Fruit fly (Drosophila melanogaster) whole organism, embryonic: ENCODE data around the gene amn.

Source experiments
- ATbp ChIP-seq: fragments of 200-800 bp; sonication (Bioruptor generic); optimal IDR thresholded peaks from 2 replicates; lab custom pipeline; 2017; ENCODE audit warnings: missing biosample characterization, mild to moderate bottlenecking, missing genetic modification characterization, missing genetic modification reagents
- Asciz ChIP-seq: fragments of 200-800 bp; sonication (Bioruptor generic); optimal IDR thresholded peaks from 2 replicates; lab custom pipeline; 2017; ENCODE audit warnings: missing biosample characterization, mild to moderate bottlenecking, missing genetic modification characterization, missing genetic modification reagents
- Bgb ChIP-seq: fragments of 200-800 bp; sonication (Bioruptor generic); IDR thresholded peaks from 2 replicates; pipeline ENCODE4 v1.3.6; 2022; ENCODE audit warnings: missing biosample characterization, missing genetic modification characterization; ENCODE audit not compliant: partially characterized antibody
- CG10147 ChIP-seq: fragments of 200-800 bp; sonication (Bioruptor generic); optimal IDR thresholded peaks from 2 replicates; lab custom pipeline; 2019; ENCODE audit warnings: missing biosample characterization, mild to moderate bottlenecking, missing genetic modification characterization, moderate library complexity
- CG12236 ChIP-seq: fragments of 200-800 bp; sonication (Bioruptor generic); optimal IDR thresholded peaks from 2 replicates; lab custom pipeline; 2016; ENCODE audit warnings: missing biosample characterization, missing genetic modification characterization
- CG13624 ChIP-seq: fragments of 200-800 bp; sonication (Bioruptor generic); optimal IDR thresholded peaks from 2 replicates; lab custom pipeline; 2016; ENCODE audit warnings: missing biosample characterization, missing genetic modification characterization
- CG17359 ChIP-seq: fragments of 200-800 bp; sonication (Bioruptor generic); optimal IDR thresholded peaks from 3 replicates; lab custom pipeline; 2018; ENCODE audit warnings: missing biosample characterization, mild to moderate bottlenecking, missing genetic modification characterization, moderate library complexity
- CG18011 ChIP-seq: fragments of 200-800 bp; sonication (Bioruptor generic); optimal IDR thresholded peaks from 2 replicates; lab custom pipeline; 2017; ENCODE audit warnings: missing biosample characterization, missing genetic modification characterization, mild to moderate bottlenecking, moderate library complexity, missing genotype
- CG2889 ChIP-seq: fragments of 200-800 bp; sonication (Bioruptor generic); IDR thresholded peaks from 3 replicates; pipeline ENCODE4 v1.3.6; 2022; ENCODE audit warnings: missing biosample characterization, missing genetic modification characterization
- CG3163 ChIP-seq: fragments of 200-800 bp; sonication (Bioruptor generic); optimal IDR thresholded peaks from 3 replicates; lab custom pipeline; 2016; ENCODE audit warnings: missing biosample characterization, missing genetic modification characterization
- CG3281 ChIP-seq: fragments of 200-800 bp; sonication (Bioruptor generic); optimal IDR thresholded peaks from 3 replicates; lab custom pipeline; 2017; ENCODE audit warnings: missing biosample characterization, mild to moderate bottlenecking, missing genetic modification characterization
- CG6654 ChIP-seq: fragments of 200-800 bp; sonication (Bioruptor generic); optimal IDR thresholded peaks from 2 replicates; lab custom pipeline; 2017; ENCODE audit warnings: missing biosample characterization, mild to moderate bottlenecking, missing genetic modification characterization
- CG7839 ChIP-seq: fragments of 200-800 bp; sonication (Bioruptor generic); optimal IDR thresholded peaks from 3 replicates; lab custom pipeline; 2018; ENCODE audit warnings: missing biosample characterization, mild to moderate bottlenecking, missing genetic modification characterization, moderate library complexity
- CG7928 ChIP-seq: fragments of 200-800 bp; sonication (Bioruptor generic); optimal IDR thresholded peaks from 2 replicates; lab custom pipeline; 2017; ENCODE audit warnings: missing biosample characterization, mild to moderate bottlenecking, missing genetic modification characterization
- CG9727 ChIP-seq: fragments of 200-800 bp; sonication (Bioruptor generic); optimal IDR thresholded peaks from 3 replicates; lab custom pipeline; 2017; ENCODE audit warnings: missing biosample characterization, mild to moderate bottlenecking, missing genetic modification characterization
- Chrac-16 ChIP-seq: fragments of 200-800 bp; sonication (Bioruptor generic); optimal IDR thresholded peaks from 3 replicates; lab custom pipeline; 2016; ENCODE audit warnings: missing biosample characterization, missing genetic modification characterization
- Deaf1 ChIP-seq: fragments of 200-800 bp; optimal IDR thresholded peaks from 3 replicates; lab custom pipeline; 2019; ENCODE audit warnings: missing biosample characterization, mild to moderate bottlenecking, missing genetic modification characterization, moderate library complexity
- Dfd ChIP-seq, 2 experiments: fragments of >200 bp; optimal IDR thresholded peaks; 2 replicates each; lab custom pipeline; 2017; ENCODE audit warnings: missing biosample characterization in 2 of 2, missing genetic modification characterization in 2 of 2
- Dp ChIP-seq: fragments of 200-800 bp; sonication (Bioruptor generic); optimal IDR thresholded peaks from 2 replicates; lab custom pipeline; 2018; ENCODE audit warnings: missing biosample characterization, mild to moderate bottlenecking, missing genetic modification characterization, moderate library complexity
- Eip74EF ChIP-seq, 2 experiments: fragments of 200-800 bp in 1 of 2; fragments of >200 bp in 1 of 2; sonication (Bioruptor generic) in 1 of 2; optimal IDR thresholded peaks; 2 replicates each; lab custom pipeline; 2017 to 2019; ENCODE audit warnings: missing biosample characterization in 2 of 2, missing genetic modification characterization in 2 of 2, mild to moderate bottlenecking in 1 of 2, moderate library complexity in 1 of 2
- Elba2 ChIP-seq: fragments of 200-800 bp; sonication (Bioruptor generic); optimal IDR thresholded peaks from 3 replicates; lab custom pipeline; 2016; ENCODE audit warnings: missing biosample characterization, missing genetic modification characterization
- GATAe ChIP-seq: fragments of 200-800 bp; sonication (Bioruptor generic); conservative IDR thresholded peaks from 2 replicates; pipeline ENCODE4 v1.3.6; 2022; ENCODE audit warnings: missing biosample characterization, missing genetic modification characterization
- MESR4 ChIP-seq: fragments of 200-800 bp; sonication (Bioruptor generic); optimal IDR thresholded peaks from 2 replicates; lab custom pipeline; 2018; ENCODE audit warnings: missing biosample characterization, mild to moderate bottlenecking, missing genetic modification characterization, moderate library complexity
- Nf-YB ChIP-seq: fragments of 200-800 bp; sonication (Bioruptor generic); optimal IDR thresholded peaks from 3 replicates; lab custom pipeline; 2019; ENCODE audit warnings: missing biosample characterization, mild to moderate bottlenecking, missing genetic modification characterization, moderate library complexity
- Scr ChIP-seq: fragments of 200-800 bp; sonication (Bioruptor generic); IDR thresholded peaks from 2 replicates; pipeline ENCODE4 v1.3.6; 2022; ENCODE audit warnings: missing biosample characterization, missing genetic modification characterization; ENCODE audit not compliant: partially characterized antibody
- Sox102F ChIP-seq: fragments of 200-800 bp; sonication (Bioruptor generic); optimal IDR thresholded peaks from 2 replicates; lab custom pipeline; 2018; ENCODE audit warnings: missing biosample characterization, mild to moderate bottlenecking, missing genetic modification characterization, moderate library complexity
- Vsx1 ChIP-seq: fragments of 200-800 bp; sonication (Bioruptor generic); optimal IDR thresholded peaks from 2 replicates; lab custom pipeline; 2017; ENCODE audit warnings: missing biosample characterization, mild to moderate bottlenecking, missing genetic modification characterization, missing genetic modification reagents
- disco-r ChIP-seq: fragments of 200-800 bp; sonication (Bioruptor generic); optimal IDR thresholded peaks from 2 replicates; lab custom pipeline; 2016; ENCODE audit warnings: missing biosample characterization, missing genetic modification characterization
- ewg ChIP-seq: fragments of 200-800 bp; sonication (Bioruptor generic); optimal IDR thresholded peaks from 3 replicates; lab custom pipeline; 2017; ENCODE audit warnings: mild to moderate bottlenecking, missing biosample characterization, missing genetic modification reagents, missing genetic modification characterization
- fd64A ChIP-seq: fragments of 200-800 bp; sonication (Bioruptor generic); optimal IDR thresholded peaks from 3 replicates; lab custom pipeline; 2018; ENCODE audit warnings: missing biosample characterization, mild to moderate bottlenecking, missing genetic modification characterization
- fu2 ChIP-seq: fragments of 200-800 bp; sonication (Bioruptor generic); optimal IDR thresholded peaks from 2 replicates; lab custom pipeline; 2016; ENCODE audit warnings: missing biosample characterization, missing genetic modification characterization
- gce ChIP-seq: fragments of 200-800 bp; sonication (Bioruptor generic); IDR thresholded peaks from 3 replicates; pipeline ENCODE4 v1.3.6; 2022; ENCODE audit warnings: missing biosample characterization, missing genetic modification characterization
- gcm ChIP-seq: fragments of 200-800 bp; sonication (Bioruptor generic); optimal IDR thresholded peaks from 2 replicates; lab custom pipeline; 2019; ENCODE audit warnings: missing biosample characterization, mild to moderate bottlenecking, missing genetic modification characterization, moderate library complexity
- hb ChIP-seq: fragments of 200-800 bp; sonication (Bioruptor generic); IDR thresholded peaks from 3 replicates; pipeline ENCODE4 v1.3.6; 2022; ENCODE audit warnings: missing biosample characterization, missing genetic modification characterization; ENCODE audit not compliant: partially characterized antibody
- kay ChIP-seq: fragments of 200-800 bp; sonication (Bioruptor generic); optimal IDR thresholded peaks from 2 replicates; lab custom pipeline; 2016; ENCODE audit warnings: missing biosample characterization, missing genetic modification characterization
- knrl ChIP-seq: fragments of 200-800 bp; sonication (Bioruptor generic); IDR thresholded peaks from 3 replicates; pipeline ENCODE4 v1.3.6; 2022; ENCODE audit warnings: missing biosample characterization, missing genetic modification characterization; ENCODE audit not compliant: partially characterized antibody
- luna ChIP-seq: fragments of 200-800 bp; sonication (Bioruptor generic); optimal IDR thresholded peaks from 2 replicates; lab custom pipeline; 2016; ENCODE audit warnings: missing biosample characterization, missing genetic modification characterization
- mam ChIP-seq: fragments of 200-800 bp; sonication (Bioruptor generic); optimal IDR thresholded peaks from 3 replicates; lab custom pipeline; 2016; ENCODE audit warnings: missing biosample characterization, missing genetic modification characterization
- nerfin-1 ChIP-seq: fragments of 200-800 bp; sonication (Bioruptor generic); optimal IDR thresholded peaks from 3 replicates; lab custom pipeline; 2019; ENCODE audit warnings: missing biosample characterization, mild to moderate bottlenecking, missing genetic modification characterization, moderate library complexity
- onecut ChIP-seq: fragments of 200-800 bp; sonication (Bioruptor generic); IDR thresholded peaks from 2 replicates; pipeline ENCODE4 v1.3.6; 2022; ENCODE audit warnings: missing biosample characterization, missing genetic modification characterization
- stc ChIP-seq: fragments of 200-800 bp; sonication (Bioruptor generic); IDR thresholded peaks from 2 replicates; pipeline ENCODE4 v1.3.6; 2022; ENCODE audit warnings: missing biosample characterization, missing genetic modification characterization
- tll ChIP-seq, 2 experiments: fragments of 200-800 bp in 1 of 2; fragments of >200 bp in 1 of 2; sonication (Bioruptor generic) in 1 of 2; optimal IDR thresholded peaks; 2 replicates each; lab custom pipeline; 2017 to 2019; ENCODE audit warnings: missing biosample characterization in 2 of 2, missing genetic modification characterization in 2 of 2, mild to moderate bottlenecking in 1 of 2, moderate library complexity in 1 of 2
- vvl ChIP-seq: fragments of 200-800 bp; sonication (Bioruptor generic); IDR thresholded peaks from 2 replicates; pipeline ENCODE4 v1.3.6; 2022; ENCODE audit warnings: missing biosample characterization, missing genetic modification characterization
- z ChIP-seq: fragments of 200-800 bp; sonication (Bioruptor generic); IDR thresholded peaks from 3 replicates; pipeline ENCODE4 v1.3.6; 2022; ENCODE audit warnings: missing biosample characterization, missing genetic modification characterization

amn gene

dm6 chrX:19875059-19875458 is 14.8 kb downstream of the amn start (continued):
- TF ChIP-seq Scr (GFP tag; lab: Robert Waterston, UW) (no peak), knrl (GFP tag; lab: Robert Waterston, UW) (no peak), Bgb (GFP tag; lab: Robert Waterston, UW) (no peak), onecut (GFP tag; lab: Robert Waterston, UW) (no peak), stc (GFP tag; lab: Robert Waterston, UW) (no peak), gcm (GFP tag; lab: Kevin White, UChicago) (peak; percentile 16), gce (GFP tag; lab: Robert Waterston, UW) (no peak), CG9727 (GFP tag; lab: Kevin White, UChicago) (peak; percentile 10), Elba2 (GFP tag; lab: Kevin White, UChicago) (no peak), CG10147 (GFP tag; lab: Kevin White, UChicago) (peak; percentile 1), ATbp (peak; percentile 60), Eip74EF (GFP tag; optimal IDR thresholded peaks at IDR 0.05; lab: Kevin White, UChicago) (peak in 1 of 2 experiments; percentile 5), MESR4 (GFP tag; lab: Kevin White, UChicago) (no peak), CG3281 (GFP tag; lab: Kevin White, UChicago) (peak; percentile 12), tll (GFP tag; optimal IDR thresholded peaks at IDR 0.05; lab: Kevin White, UChicago) (no peak), mam (GFP tag; lab: Kevin White, UChicago) (no peak), kay (no peak), Chrac-16 (GFP tag; lab: Kevin White, UChicago) (no peak), Vsx1 (GFP tag; lab: Kevin White, UChicago) (no peak), Asciz (peak; percentile 9), CG6654 (GFP tag; lab: Kevin White, UChicago) (peak; percentile 10), Dfd (GFP tag; optimal IDR thresholded peaks at IDR 0.05; lab: Kevin White, UChicago) (no peak), CG2889 (no peak), Dp (GFP tag; lab: Kevin White, UChicago) (no peak), CG17359 (tag; lab: Kevin White, UChicago) (peak; percentile 29), z (no peak), CG7839 (peak; percentile 49), CG3163 (GFP tag; lab: Kevin White, UChicago) (no peak), GATAe (GFP tag; lab: Robert Waterston, UW) (no peak), CG7928 (GFP tag; lab: Kevin White, UChicago) (no peak), ewg (peak; percentile 26), vvl (GFP tag; lab: Robert Waterston, UW) (0 out of 2 replicates have a peak, but pooled peaks have one; percentile 18), fd64A (no peak), luna (GFP tag; lab: Kevin White, UChicago) (no peak), Nf-YB (GFP tag; lab: Kevin White, UChicago) (peak; percentile 27), Deaf1 (tag; lab: Kevin White, UChicago) (no peak), disco-r (GFP tag; lab: Kevin White, UChicago) (no peak), CG12236 (GFP tag; lab: Kevin White, UChicago) (no peak), nerfin-1 (tag; lab: Kevin White, UChicago) (peak; percentile 23), Sox102F (GFP tag; lab: Kevin White, UChicago) (peak; percentile 61), hb (GFP tag; lab: Robert Waterston, UW) (no peak), CG18011 (GFP tag; lab: Kevin White, UChicago) (no peak), CG13624 (no peak), fu2 (GFP tag; lab: Kevin White, UChicago) (no peak)
